Worm (Caenorhabditis elegans) whole organism, late embryonic: ENCODE data around the gene sax-1.

ENCODE experiments used
- C08G9.2 ChIP-seq: sonication (generic microtip); optimal IDR thresholded peaks from 2 replicates; lab custom pipeline; 2016; ENCODE audit warnings: mild to moderate bottlenecking, missing genetic modification characterization, moderate library complexity, missing compliant biosample characterization
- C38D4.7 ChIP-seq: fragments of 200-800 bp; sonication (Bioruptor generic); optimal IDR thresholded peaks from 2 replicates; lab custom pipeline; 2018; ENCODE audit warnings: mild to moderate bottlenecking, missing genetic modification characterization, moderate library complexity, missing compliant biosample characterization
- F13H6.1 ChIP-seq: sonication (generic microtip); optimal IDR thresholded peaks from 2 replicates; lab custom pipeline; 2016; ENCODE audit warnings: missing genetic modification characterization, missing compliant biosample characterization
- T23F11.4 ChIP-seq: fragments of 200-800 bp; sonication (Bioruptor generic); optimal IDR thresholded peaks from 2 replicates; lab custom pipeline; 2018; ENCODE audit warnings: mild to moderate bottlenecking, missing genetic modification characterization, missing compliant biosample characterization
- ahr-1 ChIP-seq: sonication (generic microtip); optimal IDR thresholded peaks from 2 replicates; lab custom pipeline; 2016; ENCODE audit warnings: missing genetic modification characterization, missing compliant biosample characterization
- ama-1 ChIP-seq: fragments of 150-350 bp; optimal IDR thresholded peaks from 2 replicates; lab custom pipeline; 2014
- ceh-18 ChIP-seq: sonication (generic microtip); optimal IDR thresholded peaks from 2 replicates; lab custom pipeline; 2016; ENCODE audit warnings: missing genetic modification characterization, missing compliant biosample characterization
- ceh-19 ChIP-seq: fragments of 200-800 bp; sonication (Bioruptor generic); optimal IDR thresholded peaks from 2 replicates; lab custom pipeline; 2018; ENCODE audit warnings: mild to moderate bottlenecking, missing genetic modification characterization, missing compliant biosample characterization
- ceh-22 ChIP-seq: sonication (generic microtip); optimal IDR thresholded peaks from 2 replicates; lab custom pipeline; 2017; ENCODE audit warnings: missing biosample characterization, missing genetic modification characterization
- ceh-24 ChIP-seq: sonication (generic microtip); optimal IDR thresholded peaks from 2 replicates; lab custom pipeline; 2016; ENCODE audit warnings: mild to moderate bottlenecking, missing genetic modification characterization, missing compliant biosample characterization
- ceh-30 ChIP-seq: fragments of 150-350 bp; optimal IDR thresholded peaks from 2 replicates; lab custom pipeline; 2014; ENCODE audit warnings: missing biosample characterization, missing genetic modification characterization
- ceh-31 ChIP-seq: sonication (generic microtip); optimal IDR thresholded peaks from 2 replicates; lab custom pipeline; 2016; ENCODE audit warnings: missing genetic modification characterization, missing compliant biosample characterization
- ceh-34 ChIP-seq: sonication (generic microtip); optimal IDR thresholded peaks from 2 replicates; lab custom pipeline; 2016; ENCODE audit warnings: mild to moderate bottlenecking, missing genetic modification characterization, missing compliant biosample characterization
- ceh-48 ChIP-seq: sonication (generic microtip); optimal IDR thresholded peaks from 2 replicates; lab custom pipeline; 2016; ENCODE audit warnings: missing genetic modification characterization, inconsistent platforms, missing compliant biosample characterization
- ceh-6 ChIP-seq: fragments of 200-800 bp; sonication (Bioruptor generic); optimal IDR thresholded peaks from 2 replicates; lab custom pipeline; 2018; ENCODE audit warnings: mild to moderate bottlenecking, missing genetic modification characterization, missing compliant biosample characterization
- ceh-9 ChIP-seq: sonication (generic microtip); optimal IDR thresholded peaks from 2 replicates; lab custom pipeline; 2016; ENCODE audit warnings: mild to moderate bottlenecking, missing genetic modification characterization, inconsistent platforms, missing compliant biosample characterization
- fkh-6 ChIP-seq: sonication (generic microtip); optimal IDR thresholded peaks from 2 replicates; lab custom pipeline; 2016; ENCODE audit warnings: missing genetic modification characterization, missing compliant biosample characterization
- hlh-13 ChIP-seq: fragments of 200-800 bp; sonication (Bioruptor generic); optimal IDR thresholded peaks from 2 replicates; lab custom pipeline; 2018; ENCODE audit warnings: mild to moderate bottlenecking, missing genetic modification characterization, missing compliant biosample characterization
- hlh-15 ChIP-seq: sonication (generic microtip); optimal IDR thresholded peaks from 2 replicates; lab custom pipeline; 2016; ENCODE audit warnings: missing genetic modification characterization, missing compliant biosample characterization
- hlh-8 ChIP-seq: sonication (generic microtip); optimal IDR thresholded peaks from 2 replicates; lab custom pipeline; 2016; ENCODE audit warnings: missing genotype, missing genetic modification characterization, missing compliant biosample characterization
- mec-3 ChIP-seq: sonication (generic microtip); optimal IDR thresholded peaks from 2 replicates; lab custom pipeline; 2016; ENCODE audit warnings: borderline replicate concordance, missing genetic modification characterization, missing compliant biosample characterization
- nfya-1 ChIP-seq: sonication (generic microtip); optimal IDR thresholded peaks from 2 replicates; lab custom pipeline; 2017; ENCODE audit warnings: missing genetic modification characterization, mild to moderate bottlenecking, missing compliant biosample characterization, antibody characterized with exemption, moderate library complexity
- nhr-11 ChIP-seq: fragments of 150-350 bp; optimal IDR thresholded peaks from 2 replicates; lab custom pipeline; 2014; ENCODE audit warnings: missing biosample characterization, missing genetic modification characterization
- nhr-232 ChIP-seq: sonication (generic microtip); optimal IDR thresholded peaks from 2 replicates; lab custom pipeline; 2016; ENCODE audit warnings: missing genetic modification characterization, missing compliant biosample characterization
- odd-2 ChIP-seq: sonication (generic microtip); optimal IDR thresholded peaks from 2 replicates; lab custom pipeline; 2017; ENCODE audit warnings: antibody characterized with exemption, mild to moderate bottlenecking, missing genetic modification characterization, missing compliant biosample characterization
- pag-3 ChIP-seq: sonication (generic microtip); optimal IDR thresholded peaks from 2 replicates; lab custom pipeline; 2016; ENCODE audit warnings: missing compliant biosample characterization, missing genetic modification characterization, borderline replicate concordance
- pat-9 ChIP-seq: fragments of 200-800 bp; sonication (Bioruptor generic); optimal IDR thresholded peaks from 2 replicates; lab custom pipeline; 2018; ENCODE audit warnings: mild to moderate bottlenecking, missing genetic modification characterization, moderate library complexity, missing compliant biosample characterization
- pqm-1 ChIP-seq: sonication (generic microtip); optimal IDR thresholded peaks from 2 replicates; lab custom pipeline; 2016; ENCODE audit warnings: missing genetic modification characterization, missing compliant biosample characterization
- rnt-1 ChIP-seq: sonication (generic microtip); optimal IDR thresholded peaks from 2 replicates; lab custom pipeline; 2016; ENCODE audit warnings: missing genetic modification characterization, missing compliant biosample characterization
- sdc-2 ChIP-seq: sonication (generic microtip); optimal IDR thresholded peaks from 2 replicates; lab custom pipeline; 2016; ENCODE audit warnings: missing genotype, missing genetic modification characterization, missing compliant biosample characterization
- sox-4 ChIP-seq: sonication (generic microtip); optimal IDR thresholded peaks from 2 replicates; lab custom pipeline; 2017; ENCODE audit warnings: mild to moderate bottlenecking, missing genetic modification characterization, inconsistent platforms, missing compliant biosample characterization
- tbx-2 ChIP-seq: sonication (generic microtip); optimal IDR thresholded peaks from 2 replicates; lab custom pipeline; 2016; ENCODE audit warnings: missing genetic modification characterization, missing compliant biosample characterization
- tbx-7 ChIP-seq: sonication (generic microtip); optimal IDR thresholded peaks from 2 replicates; lab custom pipeline; 2016; ENCODE audit warnings: missing genotype, missing genetic modification characterization, missing compliant biosample characterization
- ttx-3 ChIP-seq: sonication (generic microtip); optimal IDR thresholded peaks from 2 replicates; lab custom pipeline; 2016; ENCODE audit warnings: missing genetic modification reagents, missing genetic modification characterization, missing compliant biosample characterization
- unc-55 ChIP-seq: sonication (generic microtip); optimal IDR thresholded peaks from 2 replicates; lab custom pipeline; 2017; ENCODE audit warnings: missing biosample characterization, missing genetic modification reagents, missing genetic modification characterization
- zip-5 ChIP-seq: sonication (generic microtip); optimal IDR thresholded peaks from 2 replicates; lab custom pipeline; 2016; ENCODE audit warnings: missing genetic modification characterization, missing compliant biosample characterization
- ztf-16 ChIP-seq: sonication (generic microtip); optimal IDR thresholded peaks from 2 replicates; lab custom pipeline; 2017; ENCODE audit warnings: missing genetic modification characterization, missing compliant biosample characterization

sax-1 gene

ce11 chrX:3694172-3694571 is 44.2 kb upstream of the sax-1 start (continued):
- TF ChIP-seq hlh-13 (GFP tag; lab: Kevin White, UChicago), result no peak

- TF ChIP-seq C38D4.7 (GFP tag; lab: Kevin White, UChicago) (no peak), C08G9.2 (no peak), ama-1 (lab: Kevin White, UChicago) (no peak), hlh-8 (tag; lab: Kevin White, UChicago) (no peak), ceh-9 (tag; lab: Kevin White, UChicago) (no peak), rnt-1 (no peak), sdc-2 (tag; lab: Kevin White, UChicago) (no peak), ttx-3 (tag; lab: Kevin White, UChicago) (no peak), pqm-1 (no peak), mec-3 (tag; lab: Kevin White, UChicago) (no peak), T23F11.4 (no peak), F13H6.1 (tag; lab: Kevin White, UChicago) (no peak), zip-5 (tag; lab: Kevin White, UChicago) (no peak), ceh-19 (GFP tag; lab: Kevin White, UChicago) (no peak)
Observed at ce11 chrX:3693138-3693537, 43.2 kb upstream of the sax-1 start, which contains the start of gene C02F12.8. TSS of gene C02F12.8 (minus strand) at chrX:3693238.

- no peak for TF ChIP-seq nhr-11
- no peak for TF ChIP-seq ceh-34 (tag; lab: Kevin White, UChicago)
- TF ChIP-seq ceh-6 (GFP tag; lab: Kevin White, UChicago), result no peak
- no peak for TF ChIP-seq nfya-1 (tag; lab: Kevin White, UChicago)
- TF ChIP-seq nhr-232, result no peak
- TF ChIP-seq ztf-16 (tag; lab: Kevin White, UChicago), result no peak
- TF ChIP-seq F13H6.1 (tag; lab: Kevin White, UChicago), result no peak
- no peak for TF ChIP-seq ceh-22
- no peak for TF ChIP-seq pag-3
- no peak for TF ChIP-seq hlh-15 (tag; lab: Kevin White, UChicago)
- TF ChIP-seq ceh-31 (tag; lab: Kevin White, UChicago), result no peak
- TF ChIP-seq pat-9 (tag; lab: Kevin White, UChicago), result no peak
- no peak for TF ChIP-seq ceh-48
- TF ChIP-seq fkh-6 (tag; lab: Kevin White, UChicago), result no peak
- TF ChIP-seq C38D4.7 (GFP tag; lab: Kevin White, UChicago), result no peak
- no peak for TF ChIP-seq C08G9.2
Observed at ce11 chrX:3689802-3690201, 39.9 kb upstream of the sax-1 start.

ce11 chrX:3689155-3689719 is 39.3 kb upstream of the sax-1 start, which contains the start of gene tag-278:
TSS of gene tag-278 (minus strand) at chrX:3689205.
- TF ChIP-seq sdc-2 (tag; lab: Kevin White, UChicago) (no peak), nfya-1 (tag; lab: Kevin White, UChicago) (peak; percentile 39), tbx-7 (tag; lab: Kevin White, UChicago) (no peak), tbx-2 (tag; lab: Kevin White, UChicago) (no peak), ahr-1 (tag; lab: Kevin White, UChicago) (no peak), ceh-34 (tag; lab: Kevin White, UChicago) (peak; percentile 11), ceh-30 (no peak), pqm-1 (no peak), ceh-6 (GFP tag; lab: Kevin White, UChicago) (no peak), ceh-18 (tag; lab: Kevin White, UChicago) (peak; percentile 77), nhr-11 (no peak), pat-9 (tag; lab: Kevin White, UChicago) (peak; percentile 4), rnt-1 (peak; percentile 59), odd-2 (tag; lab: Kevin White, UChicago) (no peak), ceh-24 (tag; lab: Kevin White, UChicago) (no peak), hlh-8 (tag; lab: Kevin White, UChicago) (no peak), sox-4 (tag; lab: Kevin White, UChicago) (no peak), F13H6.1 (tag; lab: Kevin White, UChicago) (no peak), unc-55 (GFP tag; lab: Kevin White, UChicago) (peak; percentile 84), ceh-31 (tag; lab: Kevin White, UChicago) (peak; percentile 23)
- TF ChIP-seq, all 69 proteins: peak for 7
